Fruit fly (Drosophila melanogaster) whole organism, embryonic: ENCODE results near the gene CG7370.
A peak's percentile ranks its signal among the peaks of the same experiment; 100 is the strongest.

Experiments used
- Blimp-1 ChIP-seq: fragments of 200-800 bp; sonication (Bioruptor generic); optimal IDR thresholded peaks from 3 replicates; lab custom pipeline; 2018; ENCODE audit warnings: missing biosample characterization, missing genetic modification characterization, mild to moderate bottlenecking, moderate library complexity, missing genetic modification reagents
- CG11456 ChIP-seq: fragments of 200-800 bp; sonication (Bioruptor generic); IDR thresholded peaks from 3 replicates; pipeline ENCODE4 v1.3.6; 2022; ENCODE audit warnings: missing biosample characterization, missing genetic modification characterization
- CG12104 ChIP-seq: fragments of 200-800 bp; sonication (Bioruptor generic); optimal IDR thresholded peaks from 3 replicates; lab custom pipeline; 2016; ENCODE audit warnings: missing biosample characterization, missing genetic modification characterization
- CG1233 ChIP-seq: fragments of 200-800 bp; sonication (Bioruptor generic); optimal IDR thresholded peaks from 4 replicates; lab custom pipeline; 2018; ENCODE audit warnings: missing biosample characterization, mild to moderate bottlenecking, missing genetic modification characterization
- CG13624 ChIP-seq: fragments of 200-800 bp; sonication (Bioruptor generic); optimal IDR thresholded peaks from 2 replicates; lab custom pipeline; 2016; ENCODE audit warnings: missing biosample characterization, missing genetic modification characterization
- CG15696 ChIP-seq: fragments of 200-800 bp; sonication (Bioruptor generic); optimal IDR thresholded peaks from 2 replicates; lab custom pipeline; 2019; ENCODE audit warnings: missing biosample characterization, mild to moderate bottlenecking, missing genetic modification characterization, moderate library complexity
- CG1647 ChIP-seq: fragments of 200-800 bp; sonication (Bioruptor generic); optimal IDR thresholded peaks from 3 replicates; lab custom pipeline; 2016; ENCODE audit warnings: missing biosample characterization, missing genetic modification characterization
- CG17829 ChIP-seq: fragments of 200-800 bp; optimal IDR thresholded peaks from 2 replicates; lab custom pipeline; 2019; ENCODE audit warnings: missing biosample characterization, mild to moderate bottlenecking, missing genetic modification characterization, moderate library complexity
- CG17912 ChIP-seq: fragments of 200-800 bp; sonication (Bioruptor generic); optimal IDR thresholded peaks from 2 replicates; lab custom pipeline; 2018; ENCODE audit warnings: missing biosample characterization, mild to moderate bottlenecking, missing genetic modification characterization
- CG18262 ChIP-seq: fragments of 200-800 bp; optimal IDR thresholded peaks from 3 replicates; lab custom pipeline; 2019; ENCODE audit warnings: missing biosample characterization, mild to moderate bottlenecking, missing genetic modification characterization, moderate library complexity
- CG18619 ChIP-seq: fragments of 200-800 bp; sonication (Bioruptor generic); optimal IDR thresholded peaks from 3 replicates; lab custom pipeline; 2017; ENCODE audit warnings: missing biosample characterization, mild to moderate bottlenecking, missing genetic modification characterization
- CG2678 ChIP-seq: fragments of 200-800 bp; sonication (Bioruptor generic); optimal IDR thresholded peaks from 3 replicates; lab custom pipeline; 2019; ENCODE audit warnings: missing biosample characterization, mild to moderate bottlenecking, missing genetic modification characterization, moderate library complexity
- CG30431 ChIP-seq: fragments of 200-800 bp; sonication (Bioruptor generic); optimal IDR thresholded peaks from 2 replicates; lab custom pipeline; 2017; ENCODE audit warnings: missing biosample characterization, missing genetic modification characterization
- CG31441 ChIP-seq: fragments of 200-800 bp; sonication (Bioruptor generic); IDR thresholded peaks from 2 replicates; pipeline ENCODE4 v1.3.6; 2022; ENCODE audit warnings: missing biosample characterization, missing genetic modification characterization
- CG3163 ChIP-seq: fragments of 200-800 bp; sonication (Bioruptor generic); optimal IDR thresholded peaks from 3 replicates; lab custom pipeline; 2016; ENCODE audit warnings: missing biosample characterization, missing genetic modification characterization
- CG4328 ChIP-seq: fragments of 200-800 bp; sonication (Bioruptor generic); optimal IDR thresholded peaks from 3 replicates; lab custom pipeline; 2017; ENCODE audit warnings: missing biosample characterization, missing genetic modification reagents, missing genetic modification characterization
- CG4424 ChIP-seq: fragments of 200-800 bp; sonication (Bioruptor generic); optimal IDR thresholded peaks from 3 replicates; lab custom pipeline; 2016; ENCODE audit warnings: missing biosample characterization, missing genetic modification characterization
- CG6654 ChIP-seq: fragments of 200-800 bp; sonication (Bioruptor generic); optimal IDR thresholded peaks from 2 replicates; lab custom pipeline; 2017; ENCODE audit warnings: missing biosample characterization, mild to moderate bottlenecking, missing genetic modification characterization
- CG6683 ChIP-seq: fragments of 200-800 bp; sonication (Bioruptor generic); optimal IDR thresholded peaks from 2 replicates; lab custom pipeline; 2017; ENCODE audit warnings: missing biosample characterization, mild to moderate bottlenecking, missing genetic modification characterization, missing genetic modification reagents
- CG8924 ChIP-seq: fragments of 200-800 bp; optimal IDR thresholded peaks from 3 replicates; lab custom pipeline; 2019; ENCODE audit warnings: missing biosample characterization, mild to moderate bottlenecking, missing genetic modification characterization, moderate library complexity
- CG9609 ChIP-seq: fragments of 200-800 bp; sonication (Bioruptor generic); optimal IDR thresholded peaks from 3 replicates; lab custom pipeline; 2016; ENCODE audit warnings: missing biosample characterization, missing genetic modification characterization
- Gug ChIP-seq: fragments of 200-800 bp; sonication (Bioruptor generic); IDR thresholded peaks from 4 replicates; pipeline ENCODE4 v1.3.6; 2022; ENCODE audit warnings: missing biosample characterization, missing genetic modification characterization
- MBD-R2 ChIP-seq: fragments of 200-800 bp; sonication (Bioruptor generic); IDR thresholded peaks from 2 replicates; pipeline ENCODE4 v1.3.6; 2022; ENCODE audit warnings: missing biosample characterization, missing genetic modification characterization
- Max ChIP-seq: fragments of 200-800 bp; sonication (Bioruptor generic); optimal IDR thresholded peaks from 2 replicates; lab custom pipeline; 2016; ENCODE audit warnings: missing biosample characterization, mild to moderate bottlenecking, missing genetic modification characterization
- Mrtf ChIP-seq: fragments of 200-800 bp; sonication (Bioruptor generic); IDR thresholded peaks from 3 replicates; pipeline ENCODE4 v1.3.6; 2022; ENCODE audit warnings: missing biosample characterization, missing genetic modification characterization
- NC2α ChIP-seq: fragments of 200-800 bp; sonication (Bioruptor generic); optimal IDR thresholded peaks from 2 replicates; lab custom pipeline; 2016; ENCODE audit warnings: missing biosample characterization, missing genetic modification characterization
- Nf-YB ChIP-seq: fragments of 200-800 bp; sonication (Bioruptor generic); optimal IDR thresholded peaks from 3 replicates; lab custom pipeline; 2019; ENCODE audit warnings: missing biosample characterization, mild to moderate bottlenecking, missing genetic modification characterization, moderate library complexity
- Pdp1 ChIP-seq, 2 experiments: fragments of 200-800 bp; sonication (Bioruptor generic); optimal IDR thresholded peaks; 3 replicates each; lab custom pipeline; 2016; ENCODE audit warnings: missing biosample characterization in 2 of 2, missing genetic modification characterization in 2 of 2, mild to moderate bottlenecking in 1 of 2, moderate library complexity in 1 of 2
- Sox100B ChIP-seq: fragments of 200-800 bp; sonication (Bioruptor generic); optimal IDR thresholded peaks from 3 replicates; lab custom pipeline; 2018; ENCODE audit warnings: missing biosample characterization, mild to moderate bottlenecking, missing genetic modification characterization
- Sry-β ChIP-seq: fragments of 200-800 bp; sonication (Bioruptor generic); optimal IDR thresholded peaks from 2 replicates; lab custom pipeline; 2018; ENCODE audit warnings: missing biosample characterization, mild to moderate bottlenecking, missing genetic modification characterization, moderate library complexity
- YL-1 ChIP-seq: fragments of 200-800 bp; sonication (Bioruptor generic); optimal IDR thresholded peaks from 3 replicates; lab custom pipeline; 2017; ENCODE audit warnings: missing biosample characterization, mild to moderate bottlenecking, missing genetic modification characterization
- bsh ChIP-seq, 2 experiments: fragments of 200-800 bp; sonication (Bioruptor generic); optimal IDR thresholded peaks; 2 replicates each; lab custom pipeline; 2017 to 2018; ENCODE audit warnings: mild to moderate bottlenecking in 2 of 2, missing biosample characterization in 2 of 2, missing genetic modification characterization in 2 of 2, moderate library complexity in 1 of 2
- cad ChIP-seq: fragments of >200 bp; optimal IDR thresholded peaks from 2 replicates; lab custom pipeline; 2017; ENCODE audit warnings: missing biosample characterization, missing genetic modification characterization
- cas ChIP-seq: fragments of 200-800 bp; sonication (Bioruptor generic); IDR thresholded peaks from 2 replicates; pipeline ENCODE4 v1.3.6; 2022; ENCODE audit warnings: missing biosample characterization, missing genetic modification characterization
- chinmo ChIP-seq: fragments of 200-800 bp; sonication (Bioruptor generic); IDR thresholded peaks from 4 replicates; pipeline ENCODE4 v1.3.6; 2022; ENCODE audit warnings: missing biosample characterization, missing genetic modification characterization; ENCODE audit not compliant: partially characterized antibody
- chm ChIP-seq: fragments of 200-800 bp; sonication (Bioruptor generic); IDR thresholded peaks from 2 replicates; pipeline ENCODE4 v1.3.6; 2022; ENCODE audit warnings: missing biosample characterization, missing genetic modification characterization
- crol ChIP-seq: fragments of 200-800 bp; sonication (Bioruptor generic); IDR thresholded peaks from 2 replicates; pipeline ENCODE4 v1.3.6; 2022; ENCODE audit warnings: missing biosample characterization, missing genetic modification characterization
- danr ChIP-seq: fragments of 200-800 bp; sonication (Bioruptor generic); IDR thresholded peaks from 2 replicates; pipeline ENCODE4 v1.3.6; 2022; ENCODE audit warnings: missing biosample characterization, missing genetic modification characterization
- dati ChIP-seq: fragments of 200-800 bp; sonication (Bioruptor generic); IDR thresholded peaks from 2 replicates; pipeline ENCODE4 v1.3.6; 2022; ENCODE audit warnings: missing biosample characterization, missing genetic modification characterization
- dm ChIP-seq: fragments of 200-800 bp; sonication (Bioruptor generic); optimal IDR thresholded peaks from 3 replicates; lab custom pipeline; 2016; ENCODE audit warnings: missing biosample characterization, missing genetic modification characterization
- en ChIP-seq: fragments of 200-800 bp; sonication (Bioruptor generic); optimal IDR thresholded peaks from 2 replicates; lab custom pipeline; 2016; ENCODE audit warnings: missing biosample characterization, missing genetic modification characterization
- grn ChIP-seq: fragments of 200-800 bp; sonication (Bioruptor generic); optimal IDR thresholded peaks from 3 replicates; lab custom pipeline; 2017; ENCODE audit warnings: missing biosample characterization, missing genetic modification characterization
- nau ChIP-seq: fragments of 200-800 bp; sonication (Bioruptor generic); optimal IDR thresholded peaks from 3 replicates; lab custom pipeline; 2017; ENCODE audit warnings: missing biosample characterization, mild to moderate bottlenecking, missing genetic modification characterization, missing genetic modification reagents
- pzg ChIP-seq: fragments of 200-800 bp; sonication (Bioruptor generic); optimal IDR thresholded peaks from 3 replicates; lab custom pipeline; 2018; ENCODE audit warnings: missing biosample characterization, mild to moderate bottlenecking, missing genetic modification characterization, moderate library complexity
- scrt ChIP-seq: fragments of 200-800 bp; sonication (Bioruptor generic); optimal IDR thresholded peaks from 2 replicates; lab custom pipeline; 2018; ENCODE audit warnings: missing biosample characterization, mild to moderate bottlenecking, missing genetic modification characterization, moderate library complexity
- sqz ChIP-seq: fragments of 200-800 bp; sonication (Bioruptor generic); optimal IDR thresholded peaks from 3 replicates; lab custom pipeline; 2018; ENCODE audit warnings: missing biosample characterization, mild to moderate bottlenecking, missing genetic modification characterization
- twi ChIP-seq: fragments of 200-800 bp; optimal IDR thresholded peaks from 2 replicates; lab custom pipeline; 2019; ENCODE audit warnings: missing biosample characterization, mild to moderate bottlenecking, missing genetic modification characterization, moderate library complexity
- wdn ChIP-seq: fragments of 200-800 bp; sonication (Bioruptor generic); IDR thresholded peaks from 2 replicates; pipeline ENCODE4 v1.3.6; 2022; ENCODE audit warnings: missing biosample characterization, missing genetic modification characterization
- z ChIP-seq: fragments of 200-800 bp; sonication (Bioruptor generic); IDR thresholded peaks from 3 replicates; pipeline ENCODE4 v1.3.6; 2022; ENCODE audit warnings: missing biosample characterization, missing genetic modification characterization

CG7370 gene

DNA sequence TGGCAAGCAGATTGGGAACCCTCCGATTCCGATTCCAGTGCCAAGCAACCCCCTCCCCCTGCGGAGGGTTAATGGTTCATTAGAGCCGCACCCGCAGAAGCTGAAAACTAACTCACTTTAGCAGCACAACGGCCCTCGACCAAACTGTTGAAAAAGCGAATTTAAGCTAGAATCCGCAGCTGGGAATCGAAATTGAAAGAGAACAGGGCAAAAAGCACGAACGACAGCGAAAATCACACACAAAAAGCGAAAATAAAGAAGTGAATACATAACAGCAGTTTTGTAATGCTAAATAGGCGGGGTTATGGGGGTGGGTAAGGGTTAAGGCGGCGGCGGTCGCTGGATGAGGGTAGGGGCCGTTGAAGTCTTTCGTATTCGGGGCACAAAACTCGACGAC, 41.9 kb upstream of the CG7370 start (continued):
- TF ChIP-seq Gug (GFP tag; lab: Robert Waterston, UW) (no peak), twi (tag; lab: Kevin White, UChicago) (peak; percentile 89), danr (GFP tag; lab: Robert Waterston, UW) (no peak), z (GFP tag; lab: Robert Waterston, UW) (no peak), dm (GFP tag; lab: Kevin White, UChicago) (no peak), crol (GFP tag; lab: Robert Waterston, UW) (peak; percentile 25; the same call in 1 of the 2 replicates), CG12104 (no peak)

DNA sequence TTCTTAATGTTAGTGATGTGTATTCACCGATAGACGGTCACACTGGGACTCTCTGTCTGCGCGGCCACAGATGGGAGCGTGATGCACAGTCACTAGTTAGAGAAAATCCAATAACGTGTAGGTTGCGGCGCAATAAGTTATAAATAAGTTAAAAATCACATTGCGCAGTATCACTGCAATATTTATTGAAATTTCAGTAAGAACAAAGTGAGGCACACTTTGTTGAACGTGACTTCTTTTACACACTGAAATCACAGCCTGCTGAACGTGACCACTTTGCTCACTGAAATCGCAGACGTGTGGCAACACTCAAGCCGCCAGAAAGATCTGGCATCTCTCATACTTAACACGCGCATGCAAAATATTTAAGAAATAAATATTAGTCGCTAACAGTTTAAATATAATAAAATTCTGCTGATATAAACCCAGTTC, 41.0 kb upstream of the CG7370 start, which contains the start of the genes CG11247 and Polr2H:
TSS of gene CG11247 (minus strand) at position 191 of the 432 bp plus-strand sequence.
TSS of gene Polr2H (plus strand) at position 317 of the 432 bp plus-strand sequence.
- TF ChIP-seq Sox100B (GFP tag; lab: Kevin White, UChicago) (peak; percentile 55), scrt (GFP tag; lab: Kevin White, UChicago) (peak; percentile 48), YL-1 (GFP tag; lab: Kevin White, UChicago) (peak; percentile 81), CG18619 (GFP tag; lab: Kevin White, UChicago) (peak; percentile 77), MBD-R2 (peak; percentile 94), Max (GFP tag; lab: Kevin White, UChicago) (peak; percentile 93), Nf-YB (GFP tag; lab: Kevin White, UChicago) (peak; percentile 52), CG2678 (tag; lab: Kevin White, UChicago) (peak; percentile 82), pzg (GFP tag; lab: Kevin White, UChicago) (peak; percentile 81), CG1647 (GFP tag; lab: Kevin White, UChicago) (peak; percentile 93), chm (GFP tag; lab: Robert Waterston, UW) (peak; percentile 82), CG4424 (GFP tag; lab: Kevin White, UChicago) (peak; percentile 92), grn (peak; percentile 30), CG18262 (peak; percentile 81), CG9609 (GFP tag; lab: Kevin White, UChicago) (peak; percentile 97), sqz (GFP tag; lab: Kevin White, UChicago) (peak; percentile 28), CG1233 (peak; percentile 79), CG17912 (GFP tag; lab: Kevin White, UChicago) (peak; percentile 49), CG6683 (GFP tag; lab: Kevin White, UChicago) (no peak), CG3163 (peak; percentile 80), NC2α (GFP tag; lab: Kevin White, UChicago) (peak; percentile 77), bsh (GFP tag; optimal IDR thresholded peaks at IDR 0.05; lab: Kevin White, UChicago) (peak in 1 of 2 experiments; percentile 85), chinmo (no peak), CG11456 (GFP tag; lab: Robert Waterston, UW) (peak; percentile 94), CG15696 (tag; lab: Kevin White, UChicago) (peak; percentile 88), en (peak; percentile 80), CG4328 (GFP tag; lab: Kevin White, UChicago) (peak; percentile 69), wdn (peak; percentile 86), Sry-β (GFP tag; lab: Kevin White, UChicago) (peak; percentile 66), Pdp1 (GFP tag; optimal IDR thresholded peaks at IDR 0.05; lab: Kevin White, UChicago) (peak; percentile 89 to 97), CG8924 (tag; lab: Kevin White, UChicago) (peak; percentile 83), CG13624 (GFP tag; lab: Kevin White, UChicago) (peak; percentile 96), CG6654 (GFP tag; lab: Kevin White, UChicago) (peak; percentile 72), cas (GFP tag; lab: Robert Waterston, UW) (peak; percentile 85; the same call in 1 of the 2 replicates), CG30431 (GFP tag; lab: Kevin White, UChicago) (peak; percentile 90), Blimp-1 (GFP tag; lab: Kevin White, UChicago) (peak; percentile 79), nau (GFP tag; lab: Kevin White, UChicago) (peak; percentile 59), CG31441 (GFP tag; lab: Robert Waterston, UW) (peak; percentile 100), dati (peak; percentile 64; the same call in 1 of the 2 replicates), Mrtf (GFP tag; lab: Robert Waterston, UW) (peak; percentile 90), cad (GFP tag; lab: Kevin White, UChicago) (no peak), CG17829 (tag; lab: Kevin White, UChicago) (peak; percentile 89)
